Worm (Caenorhabditis elegans): ENCODE measurements around the gene pdf-2.

Gene pdf-2

ce11 chrX:2164751-2165150, 1.6 kb downstream of the pdf-2 start, which contains the start of gene F48B9.3:
TSS of gene F48B9.3 (plus strand) at chrX:2165051.
- TF ChIP-seq lin-15B (tag; optimal IDR thresholded peaks at IDR 0.05) (no peak), elt-2 (tag; optimal IDR thresholded peaks at IDR 0.05) (no peak), unc-39 (tag; optimal IDR thresholded peaks at IDR 0.05) (no peak), nhr-43 (tag; optimal IDR thresholded peaks at IDR 0.05; ENCODE audit: poor library complexity, severe bottlenecking) (no peak), skn-1 (tag; optimal IDR thresholded peaks at IDR 0.05) (no peak), egl-27 (tag; optimal IDR thresholded peaks at IDR 0.05) (no peak), nhr-237 (tag; optimal IDR thresholded peaks at IDR 0.05) (no peak), nhr-76 (tag; optimal IDR thresholded peaks at IDR 0.05) (no peak), unc-62 (GFP tag; optimal IDR thresholded peaks at IDR 0.05) (no peak), egl-5 (tag; optimal IDR thresholded peaks at IDR 0.05) (no peak), snpc-4 (tag; optimal IDR thresholded peaks at IDR 0.05) (no peak), sea-2 (GFP tag; optimal IDR thresholded peaks at IDR 0.05) (no peak), ZK546.5 (tag; optimal IDR thresholded peaks at IDR 0.05) (no peak), hmg-11 (tag; optimal IDR thresholded peaks at IDR 0.05) (no peak), ceh-9 (tag; optimal IDR thresholded peaks at IDR 0.05) (no peak), lsy-12 (tag; optimal IDR thresholded peaks at IDR 0.05) (no peak)

ce11 chrX:2176361-2176880, 13.2 kb downstream of the pdf-2 start, which contains the start of gene F48B9.8:
TSS of gene F48B9.8 (minus strand) at chrX:2176411.
- TF ChIP-seq hmg-11 (tag; optimal IDR thresholded peaks at IDR 0.05) (peak; percentile 16), elt-2 (tag; optimal IDR thresholded peaks at IDR 0.05) (peak; percentile 4), nhr-11 (tag; optimal IDR thresholded peaks at IDR 0.05) (no peak), pha-4 (tag; optimal IDR thresholded peaks at IDR 0.05) (peak; percentile 56), nhr-43 (tag; optimal IDR thresholded peaks at IDR 0.05; ENCODE audit: poor library complexity, severe bottlenecking) (no peak)

ce11 chrX:2177731-2178326, 14.6 kb downstream of the pdf-2 start:
- TF ChIP-seq aly-2 (tag; optimal IDR thresholded peaks at IDR 0.05) (no peak), ama-1 (optimal IDR thresholded peaks at IDR 0.05) (no peak), pha-4 (tag; optimal IDR thresholded peaks at IDR 0.05) (no peak), elt-2 (tag; optimal IDR thresholded peaks at IDR 0.05) (peak; percentile 67), sea-2 (GFP tag; optimal IDR thresholded peaks at IDR 0.05) (no peak), eor-1 (tag; optimal IDR thresholded peaks at IDR 0.05) (no peak)

ce11 chrX:2178410-2178944, 15.3 kb downstream of the pdf-2 start:
- TF ChIP-seq nhr-43 (tag; optimal IDR thresholded peaks at IDR 0.05; ENCODE audit: poor library complexity, severe bottlenecking): no peak
- TF ChIP-seq hmg-11 (tag; optimal IDR thresholded peaks at IDR 0.05): no peak
- TF ChIP-seq nhr-23 (tag; optimal IDR thresholded peaks at IDR 0.05): peak; percentile 26
- no peak for TF ChIP-seq sea-2 (GFP tag; optimal IDR thresholded peaks at IDR 0.05)
- TF ChIP-seq mml-1 (tag; optimal IDR thresholded peaks at IDR 0.05): no peak
- TF ChIP-seq nhr-237 (tag; optimal IDR thresholded peaks at IDR 0.05): no peak
- no peak for TF ChIP-seq fkh-2 (tag; optimal IDR thresholded peaks at IDR 0.05)
- no peak for TF ChIP-seq fos-1 (tag; optimal IDR thresholded peaks at IDR 0.05)
- no peak for TF ChIP-seq mdl-1 (tag; optimal IDR thresholded peaks at IDR 0.05)
- no peak for TF ChIP-seq eor-1 (tag; optimal IDR thresholded peaks at IDR 0.05)
- peak; percentile 63 for TF ChIP-seq elt-2 (tag; optimal IDR thresholded peaks at IDR 0.05)
- TF ChIP-seq nfya-1 (tag; optimal IDR thresholded peaks at IDR 0.05; ENCODE audit: insufficient read depth): no peak
- TF ChIP-seq unc-62 (GFP tag; optimal IDR thresholded peaks at IDR 0.05): no peak
- TF ChIP-seq ama-1 (optimal IDR thresholded peaks at IDR 0.05): no peak
- peak; percentile 14 for TF ChIP-seq pqm-1 (tag; optimal IDR thresholded peaks at IDR 0.05)
- TF ChIP-seq nhr-76 (tag; optimal IDR thresholded peaks at IDR 0.05): no peak
- no peak for TF ChIP-seq ztf-4 (tag; optimal IDR thresholded peaks at IDR 0.05)
- peak in 1 of 3 experiments; percentile 57 for TF ChIP-seq elt-3 (tag; optimal IDR thresholded peaks at IDR 0.05)
- no peak for TF ChIP-seq ZK546.5 (tag; optimal IDR thresholded peaks at IDR 0.05)

ce11 chrX:2180588-2180987, 17.4 kb downstream of the pdf-2 start, which contains the start of gene F48B9.1:
TSS of gene F48B9.1 (plus strand) at chrX:2180888.
- TF ChIP-seq snpc-4 (tag; optimal IDR thresholded peaks at IDR 0.05) (no peak), lin-39 (tag; optimal IDR thresholded peaks at IDR 0.05) (no peak), ceh-16 (tag; optimal IDR thresholded peaks at IDR 0.05) (no peak), nhr-11 (tag; optimal IDR thresholded peaks at IDR 0.05) (no peak), fkh-10 (GFP tag; optimal IDR thresholded peaks at IDR 0.05) (no peak), pha-4 (tag; optimal IDR thresholded peaks at IDR 0.05) (no peak), nfya-1 (tag; optimal IDR thresholded peaks at IDR 0.05; ENCODE audit: insufficient read depth) (no peak)
